Fruit fly (Drosophila melanogaster) whole organism, embryonic: Measurements from ENCODE around the gene Tango9.

Source experiments
- Asciz ChIP-seq: fragments of 200-800 bp; sonication (Bioruptor generic); optimal IDR thresholded peaks from 2 replicates; lab custom pipeline; 2017; ENCODE audit warnings: missing biosample characterization, mild to moderate bottlenecking, missing genetic modification characterization, missing genetic modification reagents
- Atf6 ChIP-seq: fragments of 200-800 bp; sonication (Bioruptor generic); IDR thresholded peaks from 2 replicates; pipeline ENCODE4 v1.3.6; 2022; ENCODE audit warnings: missing biosample characterization, missing genetic modification characterization
- CG10274 ChIP-seq: fragments of 200-800 bp; sonication (Bioruptor generic); optimal IDR thresholded peaks from 3 replicates; lab custom pipeline; 2017; ENCODE audit warnings: missing biosample characterization, mild to moderate bottlenecking, missing genetic modification characterization
- CG10543 ChIP-seq: fragments of 200-800 bp; sonication (Bioruptor generic); optimal IDR thresholded peaks from 3 replicates; lab custom pipeline; 2017; ENCODE audit warnings: missing biosample characterization, mild to moderate bottlenecking, missing genetic modification characterization, moderate library complexity
- CG11247 ChIP-seq: fragments of 200-800 bp; sonication (Bioruptor generic); IDR thresholded peaks from 2 replicates; pipeline ENCODE4 v1.3.6; 2022; ENCODE audit warnings: missing biosample characterization, missing genetic modification characterization
- CG14860 ChIP-seq: fragments of 200-800 bp; sonication (Bioruptor generic); IDR thresholded peaks from 3 replicates; pipeline ENCODE4 v1.3.6; 2022; ENCODE audit warnings: missing biosample characterization, missing genetic modification characterization; ENCODE audit not compliant: partially characterized antibody
- CG15601 ChIP-seq: fragments of 200-800 bp; sonication (Bioruptor generic); optimal IDR thresholded peaks from 3 replicates; lab custom pipeline; 2019; ENCODE audit warnings: missing biosample characterization, mild to moderate bottlenecking, missing genetic modification characterization, moderate library complexity
- CG15696 ChIP-seq: fragments of 200-800 bp; sonication (Bioruptor generic); optimal IDR thresholded peaks from 2 replicates; lab custom pipeline; 2019; ENCODE audit warnings: missing biosample characterization, mild to moderate bottlenecking, missing genetic modification characterization, moderate library complexity
- CG17829 ChIP-seq: fragments of 200-800 bp; optimal IDR thresholded peaks from 2 replicates; lab custom pipeline; 2019; ENCODE audit warnings: missing biosample characterization, mild to moderate bottlenecking, missing genetic modification characterization, moderate library complexity
- CG17912 ChIP-seq: fragments of 200-800 bp; sonication (Bioruptor generic); optimal IDR thresholded peaks from 2 replicates; lab custom pipeline; 2018; ENCODE audit warnings: missing biosample characterization, mild to moderate bottlenecking, missing genetic modification characterization
- CG2120 ChIP-seq: fragments of 200-800 bp; sonication (Bioruptor generic); optimal IDR thresholded peaks from 3 replicates; lab custom pipeline; 2016; ENCODE audit warnings: missing biosample characterization, missing genetic modification characterization
- CG2199 ChIP-seq: fragments of 200-800 bp; sonication (Bioruptor generic); IDR thresholded peaks from 3 replicates; pipeline ENCODE4 v1.3.6; 2022; ENCODE audit warnings: missing biosample characterization, missing genetic modification characterization
- CG31224 ChIP-seq: fragments of 200-800 bp; sonication (Bioruptor generic); IDR thresholded peaks from 2 replicates; pipeline ENCODE4 v1.3.6; 2022; ENCODE audit warnings: missing biosample characterization, missing genetic modification characterization
- CG31388 ChIP-seq: fragments of 200-800 bp; sonication (Bioruptor generic); optimal IDR thresholded peaks from 2 replicates; lab custom pipeline; 2016; ENCODE audit warnings: missing biosample characterization, missing genetic modification characterization
- CG33213 ChIP-seq: fragments of 200-800 bp; sonication (Bioruptor generic); optimal IDR thresholded peaks from 3 replicates; lab custom pipeline; 2016; ENCODE audit warnings: missing biosample characterization, missing genetic modification characterization
- CG4854 ChIP-seq: fragments of 200-800 bp; sonication (Bioruptor generic); optimal IDR thresholded peaks from 2 replicates; lab custom pipeline; 2016; ENCODE audit warnings: missing biosample characterization, missing genetic modification characterization, inconsistent platforms
- CG6813 ChIP-seq: fragments of 200-800 bp; sonication (Bioruptor generic); optimal IDR thresholded peaks from 2 replicates; lab custom pipeline; 2017; ENCODE audit warnings: missing biosample characterization, missing genetic modification characterization, mild to moderate bottlenecking, moderate library complexity, missing genetic modification reagents
- CG8359 ChIP-seq: fragments of 200-800 bp; sonication (Bioruptor generic); optimal IDR thresholded peaks from 2 replicates; lab custom pipeline; 2017; ENCODE audit warnings: missing biosample characterization, mild to moderate bottlenecking, missing genetic modification characterization, borderline replicate concordance
- CG9215 ChIP-seq: fragments of 200-800 bp; sonication (Bioruptor generic); IDR thresholded peaks from 2 replicates; pipeline ENCODE4 v1.3.6; 2022; ENCODE audit warnings: missing biosample characterization, missing genetic modification characterization
- D19A ChIP-seq: fragments of 200-800 bp; optimal IDR thresholded peaks from 3 replicates; lab custom pipeline; 2019; ENCODE audit warnings: missing biosample characterization, mild to moderate bottlenecking, missing genetic modification characterization, moderate library complexity
- Dip3 ChIP-seq: fragments of 200-800 bp; sonication (Bioruptor generic); optimal IDR thresholded peaks from 3 replicates; lab custom pipeline; 2016; ENCODE audit warnings: missing biosample characterization, missing genetic modification characterization
- Drgx ChIP-seq: fragments of 200-800 bp; sonication (Bioruptor generic); IDR thresholded peaks from 2 replicates; pipeline ENCODE4 v1.3.6; 2022; ENCODE audit warnings: missing biosample characterization, missing genetic modification characterization
- HLH4C ChIP-seq: fragments of 200-800 bp; sonication (Bioruptor generic); IDR thresholded peaks from 3 replicates; pipeline ENCODE4 v1.3.6; 2022; ENCODE audit warnings: missing biosample characterization, missing genetic modification characterization; ENCODE audit not compliant: partially characterized antibody
- Lhr ChIP-seq: fragments of 200-800 bp; sonication (Bioruptor generic); optimal IDR thresholded peaks from 3 replicates; lab custom pipeline; 2017; ENCODE audit warnings: mild to moderate bottlenecking, missing biosample characterization, missing genetic modification reagents, missing genetic modification characterization
- Meics ChIP-seq: fragments of 200-800 bp; sonication (Bioruptor generic); optimal IDR thresholded peaks from 2 replicates; lab custom pipeline; 2017; ENCODE audit warnings: missing biosample characterization, mild to moderate bottlenecking, missing genetic modification characterization
- Ptx1 ChIP-seq: fragments of 200-800 bp; sonication (Bioruptor generic); IDR thresholded peaks from 2 replicates; pipeline ENCODE4 v1.3.6; 2022; ENCODE audit warnings: missing biosample characterization, missing genetic modification characterization
- Rx ChIP-seq: fragments of 200-800 bp; sonication (Bioruptor generic); IDR thresholded peaks from 2 replicates; pipeline ENCODE4 v1.3.6; 2022; ENCODE audit warnings: missing biosample characterization, missing genetic modification characterization
- Trl ChIP-seq, 3 experiments: fragments of >200 bp in 2 of 3; fragments of 200-800 bp in 1 of 3; sonication (Bioruptor generic) in 1 of 3; optimal IDR thresholded peaks; 2 replicates in 1 of 3; 3 replicates in 2 of 3; lab custom pipeline; 2016 to 2017; ENCODE audit warnings: missing biosample characterization in 1 of 3, missing genetic modification characterization in 1 of 3
- Xbp1 ChIP-seq: fragments of 200-800 bp; sonication (Bioruptor generic); optimal IDR thresholded peaks from 3 replicates; lab custom pipeline; 2016; ENCODE audit warnings: missing biosample characterization, mild to moderate bottlenecking, missing genetic modification characterization
- ab ChIP-seq: fragments of 200-800 bp; sonication (Bioruptor generic); optimal IDR thresholded peaks from 2 replicates; lab custom pipeline; 2016; ENCODE audit warnings: missing biosample characterization, missing genetic modification characterization
- bsh ChIP-seq, 2 experiments: fragments of 200-800 bp; sonication (Bioruptor generic); optimal IDR thresholded peaks; 2 replicates each; lab custom pipeline; 2017 to 2018; ENCODE audit warnings: mild to moderate bottlenecking in 2 of 2, missing biosample characterization in 2 of 2, missing genetic modification characterization in 2 of 2, moderate library complexity in 1 of 2
- caup ChIP-seq: fragments of 200-800 bp; sonication (Bioruptor generic); optimal IDR thresholded peaks from 3 replicates; lab custom pipeline; 2017; ENCODE audit warnings: missing biosample characterization, mild to moderate bottlenecking, missing genetic modification characterization, moderate library complexity; ENCODE audit not compliant: severe bottlenecking
- chinmo ChIP-seq: fragments of 200-800 bp; sonication (Bioruptor generic); IDR thresholded peaks from 4 replicates; pipeline ENCODE4 v1.3.6; 2022; ENCODE audit warnings: missing biosample characterization, missing genetic modification characterization; ENCODE audit not compliant: partially characterized antibody
- exex ChIP-seq: fragments of 200-800 bp; sonication (Bioruptor generic); optimal IDR thresholded peaks from 4 replicates; lab custom pipeline; 2018; ENCODE audit warnings: missing biosample characterization, mild to moderate bottlenecking, missing genetic modification characterization, moderate library complexity
- h ChIP-seq: fragments of >200 bp; optimal IDR thresholded peaks from 2 replicates; lab custom pipeline; 2017
- ham ChIP-seq: fragments of 200-800 bp; sonication (Bioruptor generic); IDR thresholded peaks from 2 replicates; pipeline ENCODE4 v1.3.6; 2022; ENCODE audit warnings: missing biosample characterization, missing genetic modification characterization
- lab ChIP-seq: fragments of 200-800 bp; sonication (Bioruptor generic); optimal IDR thresholded peaks from 3 replicates; lab custom pipeline; 2017; ENCODE audit warnings: missing biosample characterization, missing genetic modification characterization, mild to moderate bottlenecking, moderate library complexity, missing genetic modification reagents
- lbe ChIP-seq: fragments of 200-800 bp; sonication (Bioruptor generic); optimal IDR thresholded peaks from 2 replicates; lab custom pipeline; 2016; ENCODE audit warnings: missing biosample characterization, mild to moderate bottlenecking, missing genetic modification characterization
- lilli ChIP-seq: fragments of 200-800 bp; sonication (Bioruptor generic); optimal IDR thresholded peaks from 3 replicates; lab custom pipeline; 2016; ENCODE audit warnings: missing biosample characterization, missing genetic modification characterization
- salm ChIP-seq: fragments of 200-800 bp; sonication (Bioruptor generic); optimal IDR thresholded peaks from 2 replicates; lab custom pipeline; 2018; ENCODE audit warnings: missing biosample characterization, mild to moderate bottlenecking, missing genetic modification characterization
- sens ChIP-seq: fragments of 200-800 bp; sonication (Bioruptor generic); peaks from one replicate; lab custom pipeline; 2016; ENCODE audit warnings: missing biosample characterization, missing genetic modification characterization
- seq ChIP-seq: fragments of 200-800 bp; sonication (Bioruptor generic); IDR thresholded peaks from 2 replicates; pipeline ENCODE4 v1.3.6; 2022; ENCODE audit warnings: missing biosample characterization, missing genetic modification characterization
- slbo ChIP-seq: fragments of 200-800 bp; sonication (Bioruptor generic); IDR thresholded peaks from 2 replicates; pipeline ENCODE4 v1.3.6; 2022; ENCODE audit warnings: missing biosample characterization, missing genetic modification characterization
- usp ChIP-seq: fragments of >200 bp; optimal IDR thresholded peaks from 2 replicates; lab custom pipeline; 2017; ENCODE audit warnings: missing biosample characterization, missing genetic modification characterization
- zen2 ChIP-seq: fragments of 200-800 bp; sonication (Bioruptor generic); IDR thresholded peaks from 3 replicates; pipeline ENCODE4 v1.3.6; 2022; ENCODE audit warnings: missing biosample characterization, missing genetic modification characterization; ENCODE audit not compliant: partially characterized antibody
- zfh2 ChIP-seq: fragments of 200-800 bp; sonication (Bioruptor generic); optimal IDR thresholded peaks from 2 replicates; lab custom pipeline; 2016; ENCODE audit warnings: missing biosample characterization, missing genetic modification characterization

Tango9 gene

DNA sequence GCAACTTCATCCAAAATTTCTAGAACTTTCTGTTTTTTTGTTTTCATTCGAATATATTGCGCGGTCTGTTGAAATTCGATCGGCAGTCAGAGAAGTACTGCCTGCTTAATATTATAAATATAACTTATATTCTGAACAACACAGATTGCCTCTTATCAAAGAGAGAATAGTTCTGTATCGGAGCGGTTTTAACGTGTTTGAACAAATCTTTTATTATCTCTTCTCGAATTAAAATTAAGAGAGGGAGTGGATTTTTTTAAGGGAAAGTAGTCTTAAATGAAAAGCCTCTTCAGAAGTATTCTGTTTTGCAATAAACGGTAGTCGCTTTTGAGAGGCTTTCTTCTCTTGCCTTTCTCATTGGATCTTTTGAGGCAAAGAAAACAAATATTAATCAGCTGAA lies 7.8 kb upstream of the Tango9 start (continued):
- TF ChIP-seq Asciz: no peak
- no peak for TF ChIP-seq CG2199

DNA sequence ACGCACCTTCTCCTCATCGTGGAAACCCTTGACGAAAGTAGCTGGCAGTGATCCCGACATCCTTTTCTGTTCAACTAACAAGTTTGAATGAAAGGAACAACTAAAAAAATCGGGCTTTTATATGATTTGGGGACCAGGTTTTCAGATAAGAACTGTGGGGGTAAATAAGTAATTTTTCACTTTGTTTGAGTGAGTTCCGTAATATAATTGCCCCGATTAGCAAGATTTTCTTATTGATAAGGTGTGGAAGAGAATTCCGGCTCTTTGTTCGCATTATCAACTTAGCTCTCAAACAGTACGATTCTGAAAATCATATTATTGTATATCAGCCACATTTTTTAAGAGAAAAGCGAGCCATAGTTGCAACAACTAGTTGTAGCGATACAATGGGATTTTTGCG lies 7.3 kb upstream of the Tango9 start, which contains the start of gene CG12224:
CG12224 (minus strand) TSS at position 101 of the 400 bp plus-strand sequence.
- peak; percentile 75 for TF ChIP-seq exex (tag; lab: Kevin White, UChicago)
- TF ChIP-seq salm (tag; lab: Kevin White, UChicago): no peak

DNA sequence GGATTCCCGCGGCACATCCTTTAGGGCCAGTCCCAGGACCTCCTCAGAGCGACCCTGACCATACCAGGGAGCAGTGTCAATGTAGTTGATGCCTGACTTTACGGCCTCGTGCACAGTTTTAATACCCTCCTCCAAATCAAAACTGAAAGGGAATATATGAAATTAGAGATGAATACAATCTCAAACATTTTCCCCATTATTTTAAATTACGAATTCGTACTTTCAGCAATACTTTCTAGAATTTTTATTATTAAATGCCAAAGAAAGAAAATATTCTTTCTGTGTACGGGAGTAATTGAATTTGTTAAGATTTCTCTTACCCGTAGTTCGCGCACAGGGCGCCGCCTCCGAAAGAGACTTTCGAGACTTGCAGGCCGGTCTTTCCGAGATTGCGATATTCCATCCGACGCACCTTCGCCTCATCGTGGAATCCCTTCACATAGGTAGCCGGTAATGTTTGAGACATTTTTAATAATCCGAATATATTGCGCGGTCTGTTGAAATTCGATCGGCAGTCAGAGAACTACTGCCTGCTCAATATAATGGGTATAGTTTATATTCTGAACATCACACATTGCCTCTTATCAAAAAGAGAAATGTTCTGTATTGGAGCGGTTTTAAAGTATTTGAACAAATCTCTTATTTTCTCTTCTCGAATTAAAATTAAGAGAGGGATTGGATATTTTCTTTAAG lies 5.3 kb upstream of the Tango9 start, which contains the start of gene CG18547:
CG18547 (minus strand) TSS at position 512 of the 693 bp plus-strand sequence.
- TF ChIP-seq CG33213 (GFP tag; lab: Kevin White, UChicago) (no peak), CG8359 (GFP tag; lab: Kevin White, UChicago) (no peak), CG6813 (GFP tag; lab: Kevin White, UChicago) (no peak), zen2 (no peak), Lhr (GFP tag; lab: Kevin White, UChicago) (no peak), Xbp1 (GFP tag; lab: Kevin White, UChicago) (no peak), Dip3 (GFP tag; lab: Kevin White, UChicago) (no peak), CG15601 (no peak), zfh2 (GFP tag; lab: Kevin White, UChicago) (no peak), usp (GFP tag; lab: Kevin White, UChicago) (no peak), CG11247 (GFP tag; lab: Robert Waterston, UW) (no peak), chinmo (GFP tag; lab: Robert Waterston, UW) (0 out of 4 replicates have a peak, but pooled peaks have one; percentile 53), CG4854 (GFP tag; lab: Kevin White, UChicago) (no peak), HLH4C (no peak), CG14860 (GFP tag; lab: Robert Waterston, UW) (no peak), caup (GFP tag; lab: Kevin White, UChicago) (no peak), CG10274 (GFP tag; lab: Kevin White, UChicago) (peak; percentile 29), CG31224 (GFP tag; lab: Robert Waterston, UW) (no peak), slbo (no peak), Ptx1 (GFP tag; lab: Robert Waterston, UW) (no peak), h (lab: Kevin White, UChicago) (no peak), CG9215 (GFP tag; lab: Robert Waterston, UW) (no peak), Meics (GFP tag; lab: Kevin White, UChicago) (no peak), ham (GFP tag; lab: Robert Waterston, UW) (no peak), bsh (GFP tag; optimal IDR thresholded peaks at IDR 0.05; lab: Kevin White, UChicago) (peak in 1 of 2 experiments; percentile 8), lab (peak; percentile 2), CG31388 (GFP tag; lab: Kevin White, UChicago) (no peak), D19A (tag; lab: Kevin White, UChicago) (peak; percentile 2), CG17829 (tag; lab: Kevin White, UChicago) (no peak), CG2120 (GFP tag; lab: Kevin White, UChicago) (peak; percentile 0), seq (no peak), lbe (GFP tag; lab: Kevin White, UChicago) (no peak), ab (GFP tag; lab: Kevin White, UChicago) (no peak), CG10543 (GFP tag; lab: Kevin White, UChicago) (no peak), CG15696 (tag; lab: Kevin White, UChicago) (no peak), sens (peak; percentile 76), CG17912 (no peak), lilli (GFP tag; lab: Kevin White, UChicago) (peak; percentile 0), Drgx (GFP tag; lab: Robert Waterston, UW) (peak; percentile 53), Rx (GFP tag; lab: Robert Waterston, UW) (no peak), Trl (optimal IDR thresholded peaks at IDR 0.05; lab: Kevin White, UChicago) (peak; percentile 61 to 74), Trl (GFP tag; optimal IDR thresholded peaks at IDR 0.05; lab: Kevin White, UChicago) (no peak), Atf6 (no peak)
